Worm (Caenorhabditis elegans) whole organism, early embryonic: ENCODE data around the gene F55G7.5.

Source experiments
- B0310.2 ChIP-seq: sonication (generic microtip); optimal IDR thresholded peaks from 2 replicates; lab custom pipeline; 2016; ENCODE audit warnings: mild to moderate bottlenecking, missing genetic modification characterization, missing compliant biosample characterization
- F13C5.2 ChIP-seq: sonication (generic microtip); optimal IDR thresholded peaks from 2 replicates; lab custom pipeline; 2017; ENCODE audit warnings: mild to moderate bottlenecking, missing genetic modification characterization, inconsistent platforms, missing compliant biosample characterization
- ama-1 ChIP-seq: fragments of 150-350 bp; optimal IDR thresholded peaks from 2 replicates; lab custom pipeline; 2014
- hmg-4 ChIP-seq: fragments of 200-800 bp; sonication (Bioruptor generic); optimal IDR thresholded peaks from 2 replicates; lab custom pipeline; 2018; ENCODE audit warnings: mild to moderate bottlenecking, missing genetic modification characterization, missing compliant biosample characterization
- pes-1 ChIP-seq: fragments of 200-800 bp; sonication (Bioruptor generic); IDR thresholded peaks from 2 replicates; pipeline ENCODE4 v1.3.6; 2022; ENCODE audit warnings: missing genetic modification reagents, missing genetic modification characterization, missing compliant biosample characterization
- tbx-11 ChIP-seq: fragments of 200-800 bp; sonication (Bioruptor generic); IDR thresholded peaks from 2 replicates; pipeline ENCODE4 v1.3.6; 2022; ENCODE audit warnings: missing genetic modification characterization, missing compliant biosample characterization

DNA sequence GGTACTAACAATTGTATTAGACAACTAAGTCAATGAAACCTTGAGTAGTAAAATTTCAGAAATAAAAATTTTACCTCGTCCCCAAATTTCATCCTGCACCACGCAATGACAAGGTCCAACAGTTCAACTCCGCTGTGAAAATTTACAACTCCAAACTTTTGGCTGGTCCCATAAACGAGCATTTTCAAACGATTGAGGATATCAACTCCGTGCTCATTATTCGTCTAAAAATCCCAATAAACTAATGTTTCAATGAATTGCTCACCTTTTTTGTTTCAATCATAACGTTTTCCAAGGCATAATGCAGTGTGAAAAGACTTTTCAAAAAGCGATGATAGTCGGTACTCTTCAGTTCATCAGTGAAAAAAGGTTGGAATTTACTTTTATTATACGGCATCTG is 32.1 kb downstream of the F55G7.5 start:
- TF ChIP-seq F13C5.2 (tag; lab: Kevin White, UChicago) (no peak), hmg-4 (GFP tag; lab: Kevin White, UChicago) (no peak), pes-1 (no peak), ama-1 (lab: Kevin White, UChicago) (no peak), tbx-11 (GFP tag; lab: Robert Waterston, UW) (no peak), B0310.2 (no peak)
